Worm (Caenorhabditis elegans) whole organism, late embryonic: ENCODE data around the gene C37H5.14.

Source experiments
- C08G9.2 ChIP-seq: sonication (generic microtip); optimal IDR thresholded peaks from 2 replicates; lab custom pipeline; 2016; ENCODE audit warnings: mild to moderate bottlenecking, missing genetic modification characterization, moderate library complexity, missing compliant biosample characterization
- C38D4.7 ChIP-seq: fragments of 200-800 bp; sonication (Bioruptor generic); optimal IDR thresholded peaks from 2 replicates; lab custom pipeline; 2018; ENCODE audit warnings: mild to moderate bottlenecking, missing genetic modification characterization, moderate library complexity, missing compliant biosample characterization
- F13H6.1 ChIP-seq: sonication (generic microtip); optimal IDR thresholded peaks from 2 replicates; lab custom pipeline; 2016; ENCODE audit warnings: missing genetic modification characterization, missing compliant biosample characterization
- K02D7.2 ChIP-seq: sonication (generic microtip); optimal IDR thresholded peaks from 2 replicates; lab custom pipeline; 2017; ENCODE audit warnings: mild to moderate bottlenecking, missing genetic modification characterization, missing compliant biosample characterization
- Y22D7AL.16 ChIP-seq: sonication (generic microtip); optimal IDR thresholded peaks from 2 replicates; lab custom pipeline; 2016; ENCODE audit warnings: missing genetic modification characterization, missing compliant biosample characterization
- ahr-1 ChIP-seq: sonication (generic microtip); optimal IDR thresholded peaks from 2 replicates; lab custom pipeline; 2016; ENCODE audit warnings: missing genetic modification characterization, missing compliant biosample characterization
- ama-1 ChIP-seq: fragments of 150-350 bp; optimal IDR thresholded peaks from 2 replicates; lab custom pipeline; 2014
- ceh-18 ChIP-seq: sonication (generic microtip); optimal IDR thresholded peaks from 2 replicates; lab custom pipeline; 2016; ENCODE audit warnings: missing genetic modification characterization, missing compliant biosample characterization
- ceh-2 ChIP-seq: sonication (generic microtip); optimal IDR thresholded peaks from 2 replicates; lab custom pipeline; 2016; ENCODE audit warnings: missing genotype, missing genetic modification characterization, missing compliant biosample characterization
- ceh-22 ChIP-seq: sonication (generic microtip); optimal IDR thresholded peaks from 2 replicates; lab custom pipeline; 2017; ENCODE audit warnings: missing biosample characterization, missing genetic modification characterization
- ceh-31 ChIP-seq: sonication (generic microtip); optimal IDR thresholded peaks from 2 replicates; lab custom pipeline; 2016; ENCODE audit warnings: missing genetic modification characterization, missing compliant biosample characterization
- ceh-45 ChIP-seq: fragments of 200-800 bp; sonication (Bioruptor generic); IDR thresholded peaks from 2 replicates; pipeline ENCODE4 v1.3.6; 2022; ENCODE audit warnings: missing genetic modification reagents, missing genetic modification characterization, missing compliant biosample characterization
- ceh-48 ChIP-seq: sonication (generic microtip); optimal IDR thresholded peaks from 2 replicates; lab custom pipeline; 2016; ENCODE audit warnings: missing genetic modification characterization, inconsistent platforms, missing compliant biosample characterization
- ceh-6 ChIP-seq: fragments of 200-800 bp; sonication (Bioruptor generic); optimal IDR thresholded peaks from 2 replicates; lab custom pipeline; 2018; ENCODE audit warnings: mild to moderate bottlenecking, missing genetic modification characterization, missing compliant biosample characterization
- ceh-9 ChIP-seq: sonication (generic microtip); optimal IDR thresholded peaks from 2 replicates; lab custom pipeline; 2016; ENCODE audit warnings: mild to moderate bottlenecking, missing genetic modification characterization, inconsistent platforms, missing compliant biosample characterization
- che-1 ChIP-seq: sonication (generic microtip); optimal IDR thresholded peaks from 2 replicates; lab custom pipeline; 2016; ENCODE audit warnings: mild to moderate bottlenecking, missing genetic modification characterization, missing compliant biosample characterization
- dmd-4 ChIP-seq: sonication (generic microtip); optimal IDR thresholded peaks from 2 replicates; lab custom pipeline; 2016; ENCODE audit warnings: borderline replicate concordance, missing genetic modification characterization, missing compliant biosample characterization
- dve-1 ChIP-seq: sonication (generic microtip); optimal IDR thresholded peaks from 2 replicates; lab custom pipeline; 2017; ENCODE audit warnings: antibody characterized with exemption, mild to moderate bottlenecking, missing genetic modification characterization, missing compliant biosample characterization
- ets-4 ChIP-seq: sonication (generic microtip); optimal IDR thresholded peaks from 2 replicates; lab custom pipeline; 2016; ENCODE audit warnings: missing genetic modification characterization, missing compliant biosample characterization
- eyg-1 ChIP-seq: sonication (generic microtip); optimal IDR thresholded peaks from 2 replicates; lab custom pipeline; 2016; ENCODE audit warnings: missing genotype, missing genetic modification characterization, missing compliant biosample characterization
- fkh-6 ChIP-seq: sonication (generic microtip); optimal IDR thresholded peaks from 2 replicates; lab custom pipeline; 2016; ENCODE audit warnings: missing genetic modification characterization, missing compliant biosample characterization
- gmeb-2 ChIP-seq: sonication (generic microtip); optimal IDR thresholded peaks from 2 replicates; lab custom pipeline; 2016; ENCODE audit warnings: missing genetic modification characterization, inconsistent platforms, missing compliant biosample characterization
- hlh-13 ChIP-seq: fragments of 200-800 bp; sonication (Bioruptor generic); optimal IDR thresholded peaks from 2 replicates; lab custom pipeline; 2018; ENCODE audit warnings: mild to moderate bottlenecking, missing genetic modification characterization, missing compliant biosample characterization
- hlh-15 ChIP-seq: sonication (generic microtip); optimal IDR thresholded peaks from 2 replicates; lab custom pipeline; 2016; ENCODE audit warnings: missing genetic modification characterization, missing compliant biosample characterization
- hlh-6 ChIP-seq: sonication (generic microtip); optimal IDR thresholded peaks from 2 replicates; lab custom pipeline; 2016; ENCODE audit warnings: missing genotype, missing genetic modification characterization, missing compliant biosample characterization
- hlh-8 ChIP-seq: sonication (generic microtip); optimal IDR thresholded peaks from 2 replicates; lab custom pipeline; 2016; ENCODE audit warnings: missing genotype, missing genetic modification characterization, missing compliant biosample characterization
- lim-6 ChIP-seq: sonication (generic microtip); optimal IDR thresholded peaks from 2 replicates; lab custom pipeline; 2016; ENCODE audit warnings: missing genetic modification characterization, missing compliant biosample characterization
- lin-11 ChIP-seq: fragments of 200-800 bp; sonication (Bioruptor generic); optimal IDR thresholded peaks from 2 replicates; lab custom pipeline; 2018; ENCODE audit warnings: mild to moderate bottlenecking, missing genetic modification characterization, missing compliant biosample characterization
- npax-4 ChIP-seq: sonication (generic microtip); optimal IDR thresholded peaks from 2 replicates; lab custom pipeline; 2016; ENCODE audit warnings: missing genetic modification characterization, missing compliant biosample characterization
- pag-3 ChIP-seq: sonication (generic microtip); optimal IDR thresholded peaks from 2 replicates; lab custom pipeline; 2016; ENCODE audit warnings: missing compliant biosample characterization, missing genetic modification characterization, borderline replicate concordance
- pat-9 ChIP-seq: fragments of 200-800 bp; sonication (Bioruptor generic); optimal IDR thresholded peaks from 2 replicates; lab custom pipeline; 2018; ENCODE audit warnings: mild to moderate bottlenecking, missing genetic modification characterization, moderate library complexity, missing compliant biosample characterization
- pax-1 ChIP-seq: fragments of 150-350 bp; optimal IDR thresholded peaks from 2 replicates; lab custom pipeline; 2014; ENCODE audit warnings: missing biosample characterization, missing genetic modification characterization
- pqm-1 ChIP-seq: sonication (generic microtip); optimal IDR thresholded peaks from 2 replicates; lab custom pipeline; 2016; ENCODE audit warnings: missing genetic modification characterization, missing compliant biosample characterization
- pros-1 ChIP-seq: fragments of 150-350 bp; optimal IDR thresholded peaks from 2 replicates; lab custom pipeline; 2014; ENCODE audit warnings: missing biosample characterization, missing genetic modification reagents, missing genetic modification characterization
- ref-2 ChIP-seq: sonication (generic microtip); optimal IDR thresholded peaks from 2 replicates; lab custom pipeline; 2016; ENCODE audit warnings: missing genetic modification characterization, missing compliant biosample characterization
- sdc-2 ChIP-seq: sonication (generic microtip); optimal IDR thresholded peaks from 2 replicates; lab custom pipeline; 2016; ENCODE audit warnings: missing genotype, missing genetic modification characterization, missing compliant biosample characterization
- sox-4 ChIP-seq: sonication (generic microtip); optimal IDR thresholded peaks from 2 replicates; lab custom pipeline; 2017; ENCODE audit warnings: mild to moderate bottlenecking, missing genetic modification characterization, inconsistent platforms, missing compliant biosample characterization
- syd-9 ChIP-seq: sonication (generic microtip); optimal IDR thresholded peaks from 2 replicates; lab custom pipeline; 2016; ENCODE audit warnings: mild to moderate bottlenecking, missing genetic modification characterization, moderate library complexity, missing compliant biosample characterization
- tbx-2 ChIP-seq: sonication (generic microtip); optimal IDR thresholded peaks from 2 replicates; lab custom pipeline; 2016; ENCODE audit warnings: missing genetic modification characterization, missing compliant biosample characterization
- tbx-7 ChIP-seq: sonication (generic microtip); optimal IDR thresholded peaks from 2 replicates; lab custom pipeline; 2016; ENCODE audit warnings: missing genotype, missing genetic modification characterization, missing compliant biosample characterization
- ttx-3 ChIP-seq: sonication (generic microtip); optimal IDR thresholded peaks from 2 replicates; lab custom pipeline; 2016; ENCODE audit warnings: missing genetic modification reagents, missing genetic modification characterization, missing compliant biosample characterization
- zip-5 ChIP-seq: sonication (generic microtip); optimal IDR thresholded peaks from 2 replicates; lab custom pipeline; 2016; ENCODE audit warnings: missing genetic modification characterization, missing compliant biosample characterization

The C37H5.14 gene

DNA sequence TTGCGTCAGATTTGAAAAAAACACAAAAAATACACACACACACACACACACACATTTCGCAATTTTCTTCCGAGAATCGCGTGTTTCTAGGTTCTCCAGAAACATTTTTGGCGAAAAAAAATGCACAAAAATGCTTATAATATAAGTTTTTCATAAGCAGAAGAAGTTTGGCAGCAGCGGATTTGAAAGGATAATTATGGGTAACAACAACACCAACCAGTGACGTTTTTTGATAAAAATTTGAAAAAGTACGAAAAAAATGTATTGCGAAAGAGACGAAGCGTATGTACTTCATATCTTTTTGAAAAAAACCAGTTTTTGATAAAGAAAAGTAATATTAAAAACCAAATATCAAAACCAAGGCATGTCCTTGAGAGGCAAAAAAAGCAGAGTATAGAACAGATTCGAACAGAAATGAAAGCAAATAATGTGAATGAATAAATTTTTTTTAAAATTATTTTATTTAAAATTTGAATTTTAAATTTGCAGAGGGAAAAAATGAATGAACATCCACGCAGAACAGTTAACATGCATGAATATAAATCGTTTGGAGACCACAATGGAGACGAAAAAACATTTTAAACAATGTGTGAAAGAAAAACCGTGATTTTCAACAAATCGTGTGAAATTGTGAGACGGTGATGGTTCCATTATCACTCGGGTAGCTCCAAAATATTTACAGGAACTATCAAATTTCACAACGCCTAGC, 10.3 kb downstream of the C37H5.14 start:
- TF ChIP-seq pqm-1 (tag; lab: Kevin White, UChicago): no peak
- no peak for TF ChIP-seq hlh-6
- TF ChIP-seq ceh-9 (tag; lab: Kevin White, UChicago): no peak
- TF ChIP-seq ceh-45 (GFP tag; lab: Robert Waterston, UW): no peak
- no peak for TF ChIP-seq ama-1
- TF ChIP-seq dmd-4: no peak
- TF ChIP-seq ceh-18: no peak
- TF ChIP-seq ahr-1 (tag; lab: Kevin White, UChicago): no peak
- TF ChIP-seq gmeb-2: no peak
- no peak for TF ChIP-seq ceh-31 (tag; lab: Kevin White, UChicago)
- no peak for TF ChIP-seq K02D7.2
- no peak for TF ChIP-seq ceh-48 (tag; lab: Kevin White, UChicago)
- no peak for TF ChIP-seq lim-6 (tag; lab: Kevin White, UChicago)
- no peak for TF ChIP-seq lin-11 (tag; lab: Kevin White, UChicago)
- TF ChIP-seq tbx-7 (tag; lab: Kevin White, UChicago): no peak
- TF ChIP-seq C38D4.7 (GFP tag; lab: Kevin White, UChicago): no peak
- no peak for TF ChIP-seq syd-9 (tag; lab: Kevin White, UChicago)
- no peak for TF ChIP-seq ceh-6 (GFP tag; lab: Kevin White, UChicago)
- TF ChIP-seq, all 69 proteins: peak for 0

DNA sequence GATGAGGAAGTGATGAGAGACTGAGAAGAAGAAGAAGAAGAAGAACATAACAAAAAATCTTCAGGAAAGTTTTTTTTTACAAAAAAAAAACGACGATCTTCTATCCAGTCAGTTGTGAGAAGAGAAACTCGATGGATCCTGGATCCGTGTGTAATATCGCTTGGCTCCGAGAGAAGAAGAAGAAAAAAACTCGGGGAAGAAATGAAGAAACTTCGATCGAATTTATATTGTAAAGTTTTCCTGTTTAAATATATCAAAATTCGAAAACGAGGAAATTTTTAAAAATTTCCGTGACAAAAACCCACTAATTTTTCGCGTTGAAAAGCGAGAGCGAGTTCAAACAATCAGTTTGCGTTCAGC, 10.9 kb downstream of the C37H5.14 start, which contains the start of gene adss-1:
Gene adss-1, minus strand, starts transcription at position 101 of the 360 bp plus-strand sequence.
- TF ChIP-seq F13H6.1 (tag; lab: Kevin White, UChicago): no peak
- no peak for TF ChIP-seq ceh-31 (tag; lab: Kevin White, UChicago)
- no peak for TF ChIP-seq pag-3 (tag; lab: Kevin White, UChicago)
- TF ChIP-seq C08G9.2 (tag; lab: Kevin White, UChicago): no peak
- TF ChIP-seq tbx-7 (tag; lab: Kevin White, UChicago): no peak
- TF ChIP-seq K02D7.2: no peak
- no peak for TF ChIP-seq hlh-6
- no peak for TF ChIP-seq fkh-6
- no peak for TF ChIP-seq npax-4
- no peak for TF ChIP-seq eyg-1 (tag; lab: Kevin White, UChicago)
- no peak for TF ChIP-seq hlh-8 (tag; lab: Kevin White, UChicago)
- no peak for TF ChIP-seq pax-1
- TF ChIP-seq, all 69 proteins: peak for 0

ce11 chrV:4820601-4821000, 13.6 kb downstream of the C37H5.14 start:
- TF ChIP-seq C38D4.7 (GFP tag; lab: Kevin White, UChicago) (no peak), che-1 (tag; lab: Kevin White, UChicago) (no peak), K02D7.2 (no peak), pros-1 (tag; lab: Kevin White, UChicago) (no peak), hlh-15 (no peak), pat-9 (tag; lab: Kevin White, UChicago) (no peak), gmeb-2 (no peak), pqm-1 (tag; lab: Kevin White, UChicago) (no peak), tbx-2 (no peak), ama-1 (no peak), eyg-1 (tag; lab: Kevin White, UChicago) (no peak), C08G9.2 (tag; lab: Kevin White, UChicago) (no peak), hlh-13 (GFP tag; lab: Kevin White, UChicago) (no peak), fkh-6 (no peak), Y22D7AL.16 (tag; lab: Kevin White, UChicago) (no peak), sox-4 (tag; lab: Kevin White, UChicago) (no peak), dve-1 (tag; lab: Kevin White, UChicago) (no peak)
- TF ChIP-seq, all 69 proteins: peak for 0

DNA sequence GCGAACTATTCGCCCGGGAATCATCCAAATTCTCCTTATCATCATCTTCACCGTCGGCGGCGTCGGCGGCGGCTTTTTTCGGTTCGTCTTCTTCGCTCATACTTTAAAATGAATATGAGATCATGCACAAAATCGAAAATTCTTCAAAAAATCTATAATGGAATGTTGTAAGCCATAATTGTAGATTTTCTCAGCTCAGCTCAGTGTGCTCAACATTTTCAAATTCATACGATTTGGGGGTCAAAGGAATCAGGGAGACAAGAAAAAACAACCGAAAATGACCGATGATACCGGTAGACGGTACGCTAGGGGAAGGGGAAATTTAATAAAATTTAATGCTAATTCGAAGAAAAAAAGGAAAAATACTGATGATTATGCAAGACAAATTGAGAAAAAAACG, 15.6 kb downstream of the C37H5.14 start, which contains the start of gene ccep-97:
Gene ccep-97, minus strand, starts transcription at position 101 of the 400 bp plus-strand sequence.
- TF ChIP-seq K02D7.2 (no peak), ceh-22 (tag; lab: Kevin White, UChicago) (no peak), ets-4 (tag; lab: Kevin White, UChicago) (no peak), pqm-1 (tag; lab: Kevin White, UChicago) (no peak), zip-5 (tag; lab: Kevin White, UChicago) (no peak), che-1 (tag; lab: Kevin White, UChicago) (no peak), sdc-2 (tag; lab: Kevin White, UChicago) (no peak), ttx-3 (tag; lab: Kevin White, UChicago) (no peak), pax-1 (no peak), ceh-2 (tag; lab: Kevin White, UChicago) (no peak), C38D4.7 (GFP tag; lab: Kevin White, UChicago) (no peak), ceh-48 (tag; lab: Kevin White, UChicago) (no peak), ref-2 (tag; lab: Kevin White, UChicago) (no peak), hlh-13 (GFP tag; lab: Kevin White, UChicago) (no peak)
